Worm (Caenorhabditis elegans): ENCODE measurements around the gene Y9C2UA.1.
A peak's percentile ranks its signal among the peaks of the same experiment; 100 is the strongest.

The Y9C2UA.1 gene

ce11 chrII:9178811-9179210, 39.4 kb downstream of the Y9C2UA.1 start:
- TF ChIP-seq mab-9 (GFP tag; IDR thresholded peaks at IDR 0.05) (no peak), nhr-47 (tag; optimal IDR thresholded peaks at IDR 0.05) (no peak), nhr-71 (tag; optimal IDR thresholded peaks at IDR 0.05) (no peak), nhr-90 (tag; optimal IDR thresholded peaks at IDR 0.05; ENCODE audit: poor library complexity) (no peak), snpc-4 (tag; optimal IDR thresholded peaks at IDR 0.05) (no peak)

- no peak for TF ChIP-seq egl-27 (tag; optimal IDR thresholded peaks at IDR 0.05)
- peak; percentile 2 for TF ChIP-seq elt-2 (tag; optimal IDR thresholded peaks at IDR 0.05)
- no peak for TF ChIP-seq zag-1 (tag; optimal IDR thresholded peaks at IDR 0.05)
Measured at ce11 chrII:9181155-9181554, 41.7 kb downstream of the Y9C2UA.1 start.

DNA sequence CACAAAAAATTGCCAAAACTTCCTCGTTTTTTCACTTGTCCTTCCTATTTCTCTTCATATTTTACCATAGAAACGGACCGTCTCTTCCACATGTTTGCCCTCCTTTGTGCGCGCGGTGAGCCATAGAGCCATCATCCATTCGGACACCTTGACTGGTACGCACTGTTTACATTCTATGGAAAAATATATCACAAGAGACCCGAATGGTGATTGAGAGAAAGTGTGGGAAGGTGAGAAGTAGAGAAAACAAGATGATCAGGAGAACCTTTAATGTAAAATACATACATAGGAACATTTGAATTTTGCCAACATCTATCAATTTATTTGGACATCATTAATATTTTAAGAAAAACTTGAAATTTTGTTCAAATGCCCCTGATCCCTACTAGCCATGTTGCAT, 46.5 kb downstream of the Y9C2UA.1 start:
- TF ChIP-seq zag-1 (tag; optimal IDR thresholded peaks at IDR 0.05) (no peak), pag-3 (tag; optimal IDR thresholded peaks at IDR 0.05; ENCODE audit: borderline replicate concordance, insufficient read depth) (no peak), lin-13 (GFP tag; optimal IDR thresholded peaks at IDR 0.05) (no peak), F16B12.6 (tag; optimal IDR thresholded peaks at IDR 0.05) (no peak), pqm-1 (tag; optimal IDR thresholded peaks at IDR 0.05) (no peak), tlp-1 (tag; optimal IDR thresholded peaks at IDR 0.05) (no peak), nhr-84 (tag; optimal IDR thresholded peaks at IDR 0.05) (no peak), ceh-88 (GFP tag; IDR thresholded peaks at IDR 0.05) (no peak), lin-15B (tag; optimal IDR thresholded peaks at IDR 0.05) (no peak), fkh-10 (GFP tag; optimal IDR thresholded peaks at IDR 0.05) (no peak), swsn-7 (tag; optimal IDR thresholded peaks at IDR 0.05) (no peak)

DNA sequence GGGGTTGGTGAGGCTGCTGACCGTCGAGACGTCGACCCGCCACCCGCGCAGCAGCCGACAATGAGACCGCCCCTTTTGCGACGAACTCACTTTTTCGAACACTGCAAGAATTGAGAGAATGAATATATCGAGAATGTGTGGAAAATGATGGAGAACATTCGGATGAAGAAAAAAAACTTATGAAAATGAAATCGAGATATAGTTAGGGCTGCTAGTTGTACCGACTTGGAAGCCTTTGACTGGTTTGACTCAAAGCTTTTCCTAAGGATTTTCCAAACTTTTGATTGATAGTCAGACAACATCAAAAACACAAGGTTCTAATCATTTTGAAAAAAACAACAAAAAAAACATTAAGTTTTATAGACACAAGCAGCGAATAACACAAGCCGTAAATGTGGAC, 48.9 kb downstream of the Y9C2UA.1 start, which contains the start of gene sym-2:
sym-2 (minus strand) TSS at position 101 of the 400 bp plus-strand sequence.
- no peak for TF ChIP-seq egl-13 (tag; optimal IDR thresholded peaks at IDR 0.05)
- no peak for TF ChIP-seq ztf-11 (tag; optimal IDR thresholded peaks at IDR 0.05)
- TF ChIP-seq isw-1 (GFP tag; IDR thresholded peaks at IDR 0.05), result no peak
- TF ChIP-seq unc-62 (GFP tag; optimal IDR thresholded peaks at IDR 0.05), result no peak
- no peak for TF ChIP-seq rnt-1 (tag; optimal IDR thresholded peaks at IDR 0.05)
- TF ChIP-seq alr-1 (tag; optimal IDR thresholded peaks at IDR 0.05; ENCODE audit: borderline replicate concordance), result no peak
- TF ChIP-seq fkh-10 (GFP tag; optimal IDR thresholded peaks at IDR 0.05), result no peak
- TF ChIP-seq lin-39 (tag; optimal IDR thresholded peaks at IDR 0.05), result no peak
- 0 out of 2 replicates have a peak, but pooled peaks have one; percentile 22 for TF ChIP-seq grh-1 (GFP tag; IDR thresholded peaks at IDR 0.05)
- TF ChIP-seq zip-4 (GFP tag; optimal IDR thresholded peaks at IDR 0.05), result no peak
- TF ChIP-seq elt-3 (tag; optimal IDR thresholded peaks at IDR 0.05), result no peak
- TF ChIP-seq snpc-4 (tag; optimal IDR thresholded peaks at IDR 0.05), result no peak
- TF ChIP-seq blmp-1 (tag; optimal IDR thresholded peaks at IDR 0.05), result peak; percentile 25
- no peak for TF ChIP-seq nhr-19 (GFP tag; conservative IDR thresholded peaks at IDR 0.05)
- no peak for TF ChIP-seq fos-1 (tag; optimal IDR thresholded peaks at IDR 0.05)

ce11 chrII:9189648-9190047, 50.2 kb downstream of the Y9C2UA.1 start:
- TF ChIP-seq ceh-8 (GFP tag; optimal IDR thresholded peaks at IDR 0.05) (no peak), snpc-4 (tag; optimal IDR thresholded peaks at IDR 0.05) (no peak), pax-3 (tag; optimal IDR thresholded peaks at IDR 0.05) (no peak), vab-15 (tag; optimal IDR thresholded peaks at IDR 0.05) (no peak), zip-4 (GFP tag; optimal IDR thresholded peaks at IDR 0.05) (no peak), efl-3 (GFP tag; optimal IDR thresholded peaks at IDR 0.05) (no peak), lin-14 (GFP tag; optimal IDR thresholded peaks at IDR 0.05) (peak; percentile 70), blmp-1 (tag; optimal IDR thresholded peaks at IDR 0.05) (peak; percentile 79), sup-37 (GFP tag; optimal IDR thresholded peaks at IDR 0.05) (no peak), hlh-17 (GFP tag; optimal IDR thresholded peaks at IDR 0.05; ENCODE audit: borderline replicate concordance) (no peak), elt-3 (tag; optimal IDR thresholded peaks at IDR 0.05) (peak in 1 of 6 experiments; percentile 17), C34B4.2 (tag; optimal IDR thresholded peaks at IDR 0.05) (no peak), ces-1 (GFP tag; optimal IDR thresholded peaks at IDR 0.05) (no peak), ceh-63 (GFP tag; optimal IDR thresholded peaks at IDR 0.05) (no peak), ets-5 (GFP tag; IDR thresholded peaks at IDR 0.05) (no peak), pqm-1 (tag; optimal IDR thresholded peaks at IDR 0.05) (no peak), nhr-90 (tag; optimal IDR thresholded peaks at IDR 0.05; ENCODE audit: poor library complexity) (no peak), nhr-85 (tag) (peak; percentile 86), mep-1 (tag; optimal IDR thresholded peaks at IDR 0.05) (peak; percentile 38), egl-13 (tag; optimal IDR thresholded peaks at IDR 0.05) (no peak), xbp-1 (tag; optimal IDR thresholded peaks at IDR 0.05) (no peak)
